Fruit fly (Drosophila melanogaster) whole organism, embryonic: Measurements from ENCODE around the gene cry.

Experiments
- Adf1 ChIP-seq: fragments of 200-800 bp; sonication (Bioruptor generic); IDR thresholded peaks from 2 replicates; pipeline ENCODE4 v1.3.6; 2022; ENCODE audit warnings: missing biosample characterization, missing genetic modification characterization
- BtbVII ChIP-seq: fragments of 200-800 bp; sonication (Bioruptor generic); optimal IDR thresholded peaks from 3 replicates; lab custom pipeline; 2017; ENCODE audit warnings: missing biosample characterization, mild to moderate bottlenecking, missing genetic modification characterization
- Bteb2 ChIP-seq: fragments of 200-800 bp; sonication (Bioruptor generic); optimal IDR thresholded peaks from 2 replicates; lab custom pipeline; 2016; ENCODE audit warnings: missing biosample characterization, missing genetic modification characterization
- CG10274 ChIP-seq: fragments of 200-800 bp; sonication (Bioruptor generic); optimal IDR thresholded peaks from 3 replicates; lab custom pipeline; 2017; ENCODE audit warnings: missing biosample characterization, mild to moderate bottlenecking, missing genetic modification characterization
- CG10543 ChIP-seq: fragments of 200-800 bp; sonication (Bioruptor generic); optimal IDR thresholded peaks from 3 replicates; lab custom pipeline; 2017; ENCODE audit warnings: missing biosample characterization, mild to moderate bottlenecking, missing genetic modification characterization, moderate library complexity
- CG17328 ChIP-seq: fragments of 200-800 bp; sonication (Bioruptor generic); IDR thresholded peaks from 2 replicates; pipeline ENCODE4 v1.3.6; 2022; ENCODE audit warnings: missing biosample characterization, missing genetic modification characterization
- CG31365 ChIP-seq: fragments of 200-800 bp; sonication (Bioruptor generic); optimal IDR thresholded peaks from 2 replicates; lab custom pipeline; 2018; ENCODE audit warnings: missing biosample characterization, mild to moderate bottlenecking, missing genetic modification characterization
- CG31441 ChIP-seq: fragments of 200-800 bp; sonication (Bioruptor generic); IDR thresholded peaks from 2 replicates; pipeline ENCODE4 v1.3.6; 2022; ENCODE audit warnings: missing biosample characterization, missing genetic modification characterization
- CG3726 ChIP-seq: fragments of 200-800 bp; sonication (Bioruptor generic); IDR thresholded peaks from 3 replicates; pipeline ENCODE4, ENCODE4 v1.3.6; 2022; ENCODE audit warnings: missing biosample characterization, missing genetic modification characterization
- CG4424 ChIP-seq: fragments of 200-800 bp; sonication (Bioruptor generic); optimal IDR thresholded peaks from 3 replicates; lab custom pipeline; 2016; ENCODE audit warnings: missing biosample characterization, missing genetic modification characterization
- CG4617 ChIP-seq: fragments of 200-800 bp; sonication (Bioruptor generic); optimal IDR thresholded peaks from 3 replicates; lab custom pipeline; 2016; ENCODE audit warnings: missing biosample characterization, missing genetic modification characterization, borderline replicate concordance
- CG6689 ChIP-seq: fragments of 200-800 bp; sonication (Bioruptor generic); IDR thresholded peaks from 2 replicates; pipeline ENCODE4 v1.3.6; 2022; ENCODE audit warnings: missing biosample characterization, missing genetic modification characterization
- CG6791 ChIP-seq: fragments of 200-800 bp; sonication (Bioruptor generic); IDR thresholded peaks from 3 replicates; pipeline ENCODE4 v1.3.6; 2022; ENCODE audit warnings: missing biosample characterization, missing genetic modification characterization; ENCODE audit not compliant: partially characterized antibody
- CG6854 ChIP-seq: fragments of 200-800 bp; sonication (Bioruptor generic); optimal IDR thresholded peaks from 3 replicates; lab custom pipeline; 2017; ENCODE audit warnings: missing biosample characterization, mild to moderate bottlenecking, missing genetic modification characterization
- CG7372 ChIP-seq: fragments of 200-800 bp; sonication (Bioruptor generic); IDR thresholded peaks from 2 replicates; pipeline ENCODE4 v1.3.6; 2022; ENCODE audit warnings: missing biosample characterization, missing genetic modification characterization
- CG7963 ChIP-seq: fragments of 200-800 bp; sonication (Bioruptor generic); IDR thresholded peaks from 3 replicates; pipeline ENCODE4 v1.3.6; 2022; ENCODE audit warnings: missing biosample characterization, missing genetic modification characterization; ENCODE audit not compliant: partially characterized antibody
- CG8478 ChIP-seq: fragments of >200 bp; optimal IDR thresholded peaks from 2 replicates; lab custom pipeline; 2018
- CG8765 ChIP-seq: fragments of 200-800 bp; sonication (Bioruptor generic); IDR thresholded peaks from 2 replicates; pipeline ENCODE4 v1.3.6; 2022; ENCODE audit warnings: missing biosample characterization, missing genetic modification characterization
- CG9876 ChIP-seq: fragments of 200-800 bp; sonication (Bioruptor generic); optimal IDR thresholded peaks from 2 replicates; lab custom pipeline; 2016; ENCODE audit warnings: missing biosample characterization, missing genetic modification characterization
- CG9932 ChIP-seq: fragments of 200-800 bp; sonication (Bioruptor generic); IDR thresholded peaks from 2 replicates; pipeline ENCODE4 v1.3.6; 2022; ENCODE audit warnings: missing biosample characterization, missing genetic modification characterization
- Chrac-16 ChIP-seq: fragments of 200-800 bp; sonication (Bioruptor generic); optimal IDR thresholded peaks from 3 replicates; lab custom pipeline; 2016; ENCODE audit warnings: missing biosample characterization, missing genetic modification characterization
- E2f1 ChIP-seq: fragments of 200-800 bp; sonication (Bioruptor generic); IDR thresholded peaks from 2 replicates; pipeline ENCODE4 v1.3.6; 2022; ENCODE audit warnings: missing biosample characterization, missing genetic modification characterization
- Ets97D ChIP-seq: fragments of 200-800 bp; sonication (Bioruptor generic); optimal IDR thresholded peaks from 3 replicates; lab custom pipeline; 2016; ENCODE audit warnings: missing biosample characterization, missing genetic modification characterization
- Fer1 ChIP-seq: fragments of 200-800 bp; sonication (Bioruptor generic); optimal IDR thresholded peaks from 2 replicates; lab custom pipeline; 2017; ENCODE audit warnings: missing biosample characterization, mild to moderate bottlenecking, missing genetic modification characterization
- Hmr ChIP-seq: fragments of 200-800 bp; sonication (Bioruptor generic); optimal IDR thresholded peaks from 3 replicates; lab custom pipeline; 2017; ENCODE audit warnings: mild to moderate bottlenecking, missing biosample characterization, missing genetic modification reagents, missing genetic modification characterization
- Lim3 ChIP-seq: fragments of 200-800 bp; sonication (Bioruptor generic); IDR thresholded peaks from 2 replicates; pipeline ENCODE4 v1.3.6; 2022; ENCODE audit warnings: missing biosample characterization, missing genetic modification characterization
- Max ChIP-seq: fragments of 200-800 bp; sonication (Bioruptor generic); optimal IDR thresholded peaks from 2 replicates; lab custom pipeline; 2016; ENCODE audit warnings: missing biosample characterization, mild to moderate bottlenecking, missing genetic modification characterization
- NC2α ChIP-seq: fragments of 200-800 bp; sonication (Bioruptor generic); optimal IDR thresholded peaks from 2 replicates; lab custom pipeline; 2016; ENCODE audit warnings: missing biosample characterization, missing genetic modification characterization
- NK7.1 ChIP-seq: fragments of 200-800 bp; sonication (Bioruptor generic); optimal IDR thresholded peaks from 3 replicates; lab custom pipeline; 2016; ENCODE audit warnings: missing biosample characterization, missing genetic modification characterization
- Oaz ChIP-seq: fragments of 200-800 bp; sonication (Bioruptor generic); IDR thresholded peaks from 2 replicates; pipeline ENCODE4 v1.3.6; 2022; ENCODE audit warnings: missing biosample characterization, missing genetic modification characterization
- Poxn ChIP-seq: fragments of 200-800 bp; sonication (Bioruptor generic); IDR thresholded peaks from 2 replicates; pipeline ENCODE4 v1.3.6; 2022; ENCODE audit warnings: missing biosample characterization, missing genetic modification characterization
- TFAM ChIP-seq: fragments of 200-800 bp; sonication (Bioruptor generic); optimal IDR thresholded peaks from 2 replicates; lab custom pipeline; 2017; ENCODE audit warnings: missing biosample characterization, missing genetic modification characterization, inconsistent platforms
- Xrp1 ChIP-seq: fragments of 200-800 bp; sonication (Bioruptor generic); IDR thresholded peaks from 2 replicates; pipeline ENCODE4 v1.3.6; 2022; ENCODE audit warnings: missing biosample characterization, missing genetic modification characterization
- ash1 ChIP-seq: fragments of 200-800 bp; sonication (Bioruptor generic); optimal IDR thresholded peaks from 2 replicates; lab custom pipeline; 2018; ENCODE audit warnings: missing biosample characterization, mild to moderate bottlenecking, missing genetic modification characterization
- cad ChIP-seq: fragments of >200 bp; optimal IDR thresholded peaks from 2 replicates; lab custom pipeline; 2017; ENCODE audit warnings: missing biosample characterization, missing genetic modification characterization
- crp ChIP-seq, 2 experiments: fragments of 200-800 bp; sonication (Bioruptor generic); optimal IDR thresholded peaks; 2 replicates in 1 of 2; 3 replicates in 1 of 2; lab custom pipeline; 2017; ENCODE audit warnings: missing biosample characterization in 2 of 2, missing genetic modification characterization in 2 of 2, mild to moderate bottlenecking in 1 of 2, moderate library complexity in 1 of 2
- dan ChIP-seq: fragments of 200-800 bp; sonication (Bioruptor generic); IDR thresholded peaks from 2 replicates; pipeline ENCODE4 v1.3.6; 2022; ENCODE audit warnings: missing biosample characterization, missing genetic modification characterization
- en ChIP-seq: fragments of 200-800 bp; sonication (Bioruptor generic); optimal IDR thresholded peaks from 2 replicates; lab custom pipeline; 2016; ENCODE audit warnings: missing biosample characterization, missing genetic modification characterization
- fru ChIP-seq: fragments of >200 bp; optimal IDR thresholded peaks from 2 replicates; lab custom pipeline; 2017
- fu2 ChIP-seq: fragments of 200-800 bp; sonication (Bioruptor generic); optimal IDR thresholded peaks from 2 replicates; lab custom pipeline; 2016; ENCODE audit warnings: missing biosample characterization, missing genetic modification characterization
- grau ChIP-seq: fragments of 200-800 bp; optimal IDR thresholded peaks from 3 replicates; lab custom pipeline; 2019; ENCODE audit warnings: missing biosample characterization, mild to moderate bottlenecking, missing genetic modification characterization, moderate library complexity
- ind ChIP-seq: fragments of 200-800 bp; sonication (Bioruptor generic); optimal IDR thresholded peaks from 3 replicates; lab custom pipeline; 2016; ENCODE audit warnings: missing biosample characterization, missing genetic modification characterization
- kay ChIP-seq: fragments of 200-800 bp; sonication (Bioruptor generic); optimal IDR thresholded peaks from 2 replicates; lab custom pipeline; 2016; ENCODE audit warnings: missing biosample characterization, missing genetic modification characterization
- p53 ChIP-seq: fragments of 200-800 bp; sonication (Bioruptor generic); optimal IDR thresholded peaks from 2 replicates; lab custom pipeline; 2016; ENCODE audit warnings: missing biosample characterization, missing genetic modification characterization
- pb ChIP-seq: fragments of 200-800 bp; sonication (Bioruptor generic); optimal IDR thresholded peaks from 3 replicates; lab custom pipeline; 2016; ENCODE audit warnings: missing biosample characterization, missing genetic modification characterization
- pita ChIP-seq: fragments of 200-800 bp; sonication (Bioruptor generic); optimal IDR thresholded peaks from 2 replicates; lab custom pipeline; 2017; ENCODE audit warnings: missing biosample characterization, mild to moderate bottlenecking, missing genetic modification characterization
- psq ChIP-seq: fragments of 200-800 bp; sonication (Bioruptor generic); optimal IDR thresholded peaks from 2 replicates; lab custom pipeline; 2017; ENCODE audit warnings: missing biosample characterization, missing genetic modification characterization
- ranshi ChIP-seq: fragments of 200-800 bp; sonication (Bioruptor generic); IDR thresholded peaks from 2 replicates; pipeline ENCODE4 v1.3.6; 2022; ENCODE audit warnings: missing biosample characterization, missing genetic modification characterization
- unc-4 ChIP-seq: fragments of 200-800 bp; sonication (Bioruptor generic); IDR thresholded peaks from 2 replicates; pipeline ENCODE4 v1.3.6; 2022; ENCODE audit warnings: missing biosample characterization, missing genetic modification characterization; ENCODE audit not compliant: partially characterized antibody
- vfl ChIP-seq: fragments of 200-800 bp; sonication (Bioruptor generic); optimal IDR thresholded peaks from 2 replicates; lab custom pipeline; 2016; ENCODE audit warnings: missing biosample characterization, missing genetic modification characterization
- wor ChIP-seq: fragments of 200-800 bp; sonication (Bioruptor generic); IDR thresholded peaks from 2 replicates; pipeline ENCODE4 v1.3.6; 2022; ENCODE audit warnings: missing biosample characterization, missing genetic modification characterization
- zfh1 ChIP-seq: fragments of 200-800 bp; sonication (Bioruptor generic); IDR thresholded peaks from 3 replicates; pipeline ENCODE4 v1.3.6; 2022; ENCODE audit warnings: missing biosample characterization, missing genetic modification characterization

Gene cry

dm6 chr3R:19180263-19180893 is 31.6 kb upstream of the cry start, which contains the start of the genes CG5555 and myd (continued):
- TF ChIP-seq grau = peak; percentile 66
- no peak for TF ChIP-seq kay (GFP tag; lab: Kevin White, UChicago)
- TF ChIP-seq vfl (GFP tag; lab: Kevin White, UChicago) = peak; percentile 28
- TF ChIP-seq pita (GFP tag; lab: Kevin White, UChicago) = no peak
- no peak for TF ChIP-seq CG4424 (GFP tag; lab: Kevin White, UChicago)
- no peak for TF ChIP-seq cad (GFP tag; lab: Kevin White, UChicago)
- TF ChIP-seq CG6791 = peak; percentile 86
- TF ChIP-seq E2f1 (GFP tag; lab: Robert Waterston, UW) = 0 out of 2 replicates have a peak, but pooled peaks have one; percentile 11
- TF ChIP-seq wor (GFP tag; lab: Robert Waterston, UW) = no peak
- TF ChIP-seq CG3726 = no peak
- 0 out of 3 replicates have a peak, but pooled peaks have one; percentile 43 for TF ChIP-seq zfh1
- TF ChIP-seq crp (GFP tag; optimal IDR thresholded peaks at IDR 0.05; lab: Kevin White, UChicago) = peak in 1 of 2 experiments; percentile 4
- no peak for TF ChIP-seq en (GFP tag; lab: Kevin White, UChicago)
- TF ChIP-seq Ets97D (GFP tag; lab: Kevin White, UChicago) = peak; percentile 71
- TF ChIP-seq fru (lab: Kevin White, UChicago) = no peak
- TF ChIP-seq BtbVII (GFP tag; lab: Kevin White, UChicago) = peak; percentile 21
- peak; percentile 35 for TF ChIP-seq Bteb2 (GFP tag; lab: Kevin White, UChicago)
- no peak for TF ChIP-seq psq (GFP tag; lab: Kevin White, UChicago)
- TF ChIP-seq CG9932 (GFP tag; lab: Robert Waterston, UW) = peak; percentile 74
- no peak for TF ChIP-seq CG6689 (GFP tag; lab: Robert Waterston, UW)
- TF ChIP-seq CG31365 (tag; lab: Kevin White, UChicago) = no peak
- TF ChIP-seq pb (GFP tag; lab: Kevin White, UChicago) = peak; percentile 47
- no peak for TF ChIP-seq dan (GFP tag; lab: Robert Waterston, UW)
- peak; percentile 75 for TF ChIP-seq CG7963
- peak; percentile 30 for TF ChIP-seq NK7.1 (GFP tag; lab: Kevin White, UChicago)
- no peak for TF ChIP-seq Max
- TF ChIP-seq CG8765 (GFP tag; lab: Robert Waterston, UW) = no peak
- no peak for TF ChIP-seq TFAM (GFP tag; lab: Kevin White, UChicago)
- peak; percentile 27; the same call in 1 of the 2 replicates for TF ChIP-seq Xrp1 (GFP tag; lab: Robert Waterston, UW)
- TF ChIP-seq ash1 (GFP tag; lab: Kevin White, UChicago) = no peak
- TF ChIP-seq Chrac-16 (GFP tag; lab: Kevin White, UChicago) = no peak
- no peak for TF ChIP-seq NC2α
- TF ChIP-seq Poxn (GFP tag; lab: Robert Waterston, UW) = no peak
- TF ChIP-seq ind = no peak
- TF ChIP-seq CG10543 (GFP tag; lab: Kevin White, UChicago) = peak; percentile 39
- peak; percentile 71 for TF ChIP-seq unc-4 (GFP tag; lab: Robert Waterston, UW)
- TF ChIP-seq Hmr (GFP tag; lab: Kevin White, UChicago) = peak; percentile 60
- TF ChIP-seq CG6854 = no peak
- peak; percentile 15; the same call in 1 of the 2 replicates for TF ChIP-seq CG31441 (GFP tag; lab: Robert Waterston, UW)
- TF ChIP-seq fu2 = peak; percentile 26
- TF ChIP-seq CG9876 (GFP tag; lab: Kevin White, UChicago) = no peak
- no peak for TF ChIP-seq CG7372 (GFP tag; lab: Robert Waterston, UW)
- no peak for TF ChIP-seq Lim3 (GFP tag; lab: Robert Waterston, UW)
- peak; percentile 55 for TF ChIP-seq Fer1
- TF ChIP-seq CG17328 (GFP tag; lab: Robert Waterston, UW) = peak; percentile 53
- TF ChIP-seq Oaz = no peak
- peak; percentile 30; the same call in 1 of the 2 replicates for TF ChIP-seq ranshi (GFP tag; lab: Robert Waterston, UW)
- TF ChIP-seq CG10274 (GFP tag; lab: Kevin White, UChicago) = no peak
- no peak for TF ChIP-seq CG8478 (lab: Kevin White, UChicago)
- no peak for TF ChIP-seq p53 (GFP tag; lab: Kevin White, UChicago)
- peak; percentile 54; the same call in 1 of the 2 replicates for TF ChIP-seq Adf1 (GFP tag; lab: Robert Waterston, UW)
- peak; percentile 60 for TF ChIP-seq CG4617 (GFP tag; lab: Kevin White, UChicago)
